Fruit fly (Drosophila melanogaster) S2 (cell line): ENCODE results near the gene SdicC.

Experiments
- CG8478 ChIP-seq: fragments of >200 bp; optimal IDR thresholded peaks from 2 replicates; lab custom pipeline; 2018
- CTCF ChIP-seq, 2 experiments: fragments of >200 bp; optimal IDR thresholded peaks; 2 replicates each; lab custom pipeline; 2018

DNA sequence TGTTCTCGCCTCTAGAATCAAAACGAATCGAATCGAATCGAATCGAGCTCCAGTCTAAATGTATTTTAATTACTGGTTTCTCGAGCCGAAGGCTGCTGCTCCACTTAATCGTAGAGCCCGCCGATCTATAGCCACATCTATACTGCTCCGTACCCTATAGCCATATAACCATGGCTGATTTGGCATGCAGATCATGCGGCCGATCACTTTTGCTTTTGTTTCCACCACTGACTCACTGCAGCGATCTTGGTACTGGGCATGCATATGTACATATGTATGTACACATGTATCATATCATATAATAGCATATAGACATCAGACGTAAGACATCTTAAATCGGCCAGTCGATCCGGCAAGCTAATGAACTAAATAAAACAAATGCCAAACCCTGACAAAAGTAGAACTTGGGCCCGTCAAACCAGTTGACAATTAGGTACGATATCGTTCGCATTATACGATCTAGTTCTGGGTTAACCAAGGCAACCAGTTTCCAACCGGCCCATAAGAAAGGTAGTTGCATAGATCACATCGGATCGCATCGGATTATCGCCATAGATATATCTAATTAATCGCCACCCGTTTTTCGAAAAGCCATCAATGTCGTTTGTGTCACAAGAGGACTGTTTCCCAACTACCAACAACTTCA is 28.3 kb upstream of the SdicC start:
- TF ChIP-seq CG8478: no peak
- TF ChIP-seq CTCF (optimal IDR thresholded peaks at IDR 0.05; lab: Kevin White, UChicago): no peak
